Worm (Caenorhabditis elegans): ENCODE measurements around the gene F26C11.4.

DNA sequence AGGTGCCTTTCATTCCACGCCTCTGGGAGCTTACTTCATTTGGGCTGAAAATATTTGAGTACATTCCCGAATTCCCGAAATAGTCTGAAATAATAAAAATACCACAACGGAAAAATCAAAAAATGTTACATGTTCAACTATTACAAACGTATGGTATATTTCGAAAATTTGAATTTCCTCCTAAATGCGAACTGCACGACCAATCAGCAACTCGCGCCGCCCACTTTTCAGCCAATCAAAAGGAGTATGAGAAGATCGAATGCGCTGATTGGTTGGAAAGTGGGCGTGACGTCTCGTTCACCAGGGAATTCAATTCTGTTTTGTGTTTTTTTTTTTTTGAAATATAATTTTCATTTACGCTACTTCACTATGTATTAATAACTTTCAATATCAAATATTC, 47.4 kb downstream of the F26C11.4 start, which contains the start of gene old-1:
- no peak for TF ChIP-seq pqm-1 (tag; optimal IDR thresholded peaks at IDR 0.05)
- TF ChIP-seq unc-42 (tag; optimal IDR thresholded peaks at IDR 0.05): no peak
- no peak for TF ChIP-seq hlh-6 (tag; optimal IDR thresholded peaks at IDR 0.05)
- TF ChIP-seq elt-2 (tag; optimal IDR thresholded peaks at IDR 0.05): no peak
- no peak for TF ChIP-seq dmd-4 (tag; optimal IDR thresholded peaks at IDR 0.05; ENCODE audit: borderline replicate concordance)
- no peak for TF ChIP-seq unc-3 (GFP tag; conservative IDR thresholded peaks at IDR 0.05)
- no peak for TF ChIP-seq unc-3 (tag; optimal IDR thresholded peaks at IDR 0.05)
- TF ChIP-seq pha-4 (tag; optimal IDR thresholded peaks at IDR 0.05): no peak
- TF ChIP-seq ahr-1 (tag; optimal IDR thresholded peaks at IDR 0.05): no peak
- no peak for TF ChIP-seq mec-3 (tag; optimal IDR thresholded peaks at IDR 0.05; ENCODE audit: borderline replicate concordance)
- TF ChIP-seq unc-55 (GFP tag; optimal IDR thresholded peaks at IDR 0.05): no peak

Measured in whole organism, late embryonic.